Fruit fly (Drosophila melanogaster) whole organism, adult: ENCODE data around the gene Ogdh.
A peak's percentile ranks its signal among the peaks of the same experiment; 100 is the strongest.

Experiments
- CG11617 ChIP-seq: fragments of 200-800 bp; sonication (Bioruptor generic); optimal IDR thresholded peaks from 2 replicates; lab custom pipeline; 2017; ENCODE audit warnings: mild to moderate bottlenecking, missing biosample characterization, missing genetic modification reagents, missing genetic modification characterization
- CG14711 ChIP-seq: fragments of 200-800 bp; sonication (Bioruptor generic); optimal IDR thresholded peaks from 2 replicates; lab custom pipeline; 2018; ENCODE audit warnings: missing biosample characterization, mild to moderate bottlenecking, missing genetic modification characterization, moderate library complexity
- CG1620 ChIP-seq: fragments of 200-800 bp; sonication (Bioruptor generic); optimal IDR thresholded peaks from 2 replicates; lab custom pipeline; 2016; ENCODE audit warnings: missing biosample characterization, missing genetic modification characterization
- CG33017 ChIP-seq: fragments of 200-800 bp; sonication (Bioruptor generic); optimal IDR thresholded peaks from 2 replicates; lab custom pipeline; 2018; ENCODE audit warnings: missing biosample characterization, mild to moderate bottlenecking, missing genetic modification characterization, moderate library complexity
- CG5204 ChIP-seq: fragments of 200-800 bp; sonication (Bioruptor generic); optimal IDR thresholded peaks from 2 replicates; lab custom pipeline; 2016; ENCODE audit warnings: missing biosample characterization, missing genetic modification characterization
- CG7045 ChIP-seq: fragments of 200-800 bp; sonication (Bioruptor generic); optimal IDR thresholded peaks from 2 replicates; lab custom pipeline; 2017; ENCODE audit warnings: missing biosample characterization, mild to moderate bottlenecking, missing genetic modification characterization
- Clk ChIP-seq: fragments of 200-800 bp; sonication (Bioruptor generic); optimal IDR thresholded peaks from 2 replicates; lab custom pipeline; 2017; ENCODE audit warnings: missing biosample characterization, missing genetic modification characterization
- Crg-1 ChIP-seq: fragments of 200-800 bp; sonication (Bioruptor generic); optimal IDR thresholded peaks from 2 replicates; lab custom pipeline; 2016; ENCODE audit warnings: missing biosample characterization, missing genetic modification characterization
- Hr96 ChIP-seq: fragments of 200-800 bp; sonication (Bioruptor generic); optimal IDR thresholded peaks from 2 replicates; lab custom pipeline; 2016; ENCODE audit warnings: missing biosample characterization, missing genetic modification characterization
- Mnt ChIP-seq: fragments of 200-800 bp; sonication (Bioruptor generic); optimal IDR thresholded peaks from 2 replicates; lab custom pipeline; 2016; ENCODE audit warnings: missing biosample characterization, mild to moderate bottlenecking, missing genetic modification characterization
- cic ChIP-seq: fragments of 200-800 bp; sonication (Bioruptor generic); optimal IDR thresholded peaks from 2 replicates; lab custom pipeline; 2017; ENCODE audit warnings: missing biosample characterization, mild to moderate bottlenecking, missing genetic modification characterization, moderate library complexity
- kay ChIP-seq: fragments of 200-800 bp; sonication (Bioruptor generic); peaks from one replicate; lab custom pipeline; 2016; ENCODE audit warnings: missing biosample characterization, missing genetic modification characterization, borderline replicate concordance
- tj ChIP-seq: fragments of 200-800 bp; sonication (Bioruptor generic); optimal IDR thresholded peaks from 3 replicates; lab custom pipeline; 2017; ENCODE audit warnings: missing biosample characterization, mild to moderate bottlenecking, missing genetic modification characterization, moderate library complexity
- toe ChIP-seq: fragments of 200-800 bp; sonication (Bioruptor generic); optimal IDR thresholded peaks from 2 replicates; lab custom pipeline; 2016; ENCODE audit warnings: missing biosample characterization, missing genetic modification characterization

DNA sequence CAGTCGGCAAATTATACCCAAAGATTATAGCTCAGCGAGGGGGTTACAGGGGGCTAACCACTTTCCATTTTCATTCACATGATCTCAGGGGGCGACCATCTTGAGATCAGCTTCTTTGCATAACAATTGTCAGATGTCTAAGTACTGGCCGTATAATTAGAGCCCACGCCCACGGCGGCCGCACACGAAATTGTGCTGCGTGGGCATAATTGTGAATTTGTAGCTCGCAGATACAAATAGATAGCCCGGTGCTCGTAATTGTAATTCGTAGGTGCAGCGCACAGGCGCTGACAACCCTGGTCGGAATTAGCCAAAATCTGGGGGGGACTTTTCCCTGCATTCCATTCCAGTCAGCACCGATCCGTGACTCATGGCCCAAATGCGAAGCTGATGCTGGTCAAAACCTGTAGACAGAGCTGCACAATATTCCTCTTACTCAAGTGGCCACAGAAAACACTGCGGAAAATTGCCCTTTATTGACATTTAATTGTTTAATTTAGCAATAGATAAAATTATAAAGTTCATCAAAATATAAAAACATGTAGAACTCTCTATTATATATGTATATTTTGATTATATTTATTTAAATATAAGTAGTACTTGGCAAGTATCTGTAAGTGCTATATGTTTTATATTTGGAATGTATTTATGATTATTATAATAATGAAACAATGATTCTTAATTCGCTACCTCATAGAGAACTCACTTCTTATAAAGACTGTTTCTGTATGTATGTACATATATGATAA, 17.2 kb downstream of the Ogdh start:
- TF ChIP-seq CG14711 (tag; lab: Kevin White, UChicago) (no peak), CG5204 (GFP tag; lab: Kevin White, UChicago) (no peak), kay (no peak), CG33017 (tag; lab: Kevin White, UChicago) (no peak), CG7045 (no peak), toe (no peak), CG11617 (GFP tag; lab: Kevin White, UChicago) (no peak), CG1620 (GFP tag; lab: Kevin White, UChicago) (no peak), Clk (GFP tag; lab: Kevin White, UChicago) (no peak), cic (no peak), Hr96 (GFP tag; lab: Kevin White, UChicago) (no peak), Mnt (GFP tag; lab: Kevin White, UChicago) (no peak), Crg-1 (no peak), tj (GFP tag; lab: Kevin White, UChicago) (peak; percentile 64)
